Worm (Caenorhabditis elegans): ENCODE measurements around the gene tbx-33.

- TF ChIP-seq him-1 (tag; optimal IDR thresholded peaks at IDR 0.05) (no peak), W03F9.2 (tag; optimal IDR thresholded peaks at IDR 0.05) (no peak), dao-5 (tag; optimal IDR thresholded peaks at IDR 0.05) (no peak)
These were observed 20.8 kb downstream of the tbx-33 start for ce11 chrIII:11615802-11616201.
